Fruit fly (Drosophila melanogaster) whole organism, embryonic: ENCODE measurements around the gene Mbs.

Experiments
- Antp ChIP-seq: fragments of 200-800 bp; sonication (Bioruptor generic); optimal IDR thresholded peaks from 3 replicates; lab custom pipeline; 2016; ENCODE audit warnings: missing biosample characterization, missing genetic modification characterization
- Blimp-1 ChIP-seq: fragments of 200-800 bp; sonication (Bioruptor generic); optimal IDR thresholded peaks from 3 replicates; lab custom pipeline; 2018; ENCODE audit warnings: missing biosample characterization, missing genetic modification characterization, mild to moderate bottlenecking, moderate library complexity, missing genetic modification reagents
- C15 ChIP-seq: fragments of 200-800 bp; sonication (Bioruptor generic); IDR thresholded peaks from 3 replicates; pipeline ENCODE4 v1.3.6; 2022; ENCODE audit warnings: missing biosample characterization, missing genetic modification characterization
- CG10543 ChIP-seq: fragments of 200-800 bp; sonication (Bioruptor generic); optimal IDR thresholded peaks from 3 replicates; lab custom pipeline; 2017; ENCODE audit warnings: missing biosample characterization, mild to moderate bottlenecking, missing genetic modification characterization, moderate library complexity
- CG10565 ChIP-seq: fragments of 200-800 bp; sonication (Bioruptor generic); optimal IDR thresholded peaks from 3 replicates; lab custom pipeline; 2016; ENCODE audit warnings: missing biosample characterization, mild to moderate bottlenecking, missing genetic modification characterization
- CG12071 ChIP-seq: fragments of 200-800 bp; sonication (Bioruptor generic); optimal IDR thresholded peaks from 3 replicates; lab custom pipeline; 2018; ENCODE audit warnings: missing biosample characterization, mild to moderate bottlenecking, missing genetic modification characterization
- CG12659 ChIP-seq: fragments of 200-800 bp; sonication (Bioruptor generic); optimal IDR thresholded peaks from 3 replicates; lab custom pipeline; 2017; ENCODE audit warnings: mild to moderate bottlenecking, missing biosample characterization, missing genetic modification reagents, missing genetic modification characterization
- CG12744 ChIP-seq: fragments of 200-800 bp; sonication (Bioruptor generic); optimal IDR thresholded peaks from 2 replicates; lab custom pipeline; 2016; ENCODE audit warnings: missing biosample characterization, missing genetic modification characterization
- CG13775 ChIP-seq: fragments of 200-800 bp; sonication (Bioruptor generic); optimal IDR thresholded peaks from 3 replicates; lab custom pipeline; 2017; ENCODE audit warnings: missing biosample characterization, mild to moderate bottlenecking, missing genetic modification characterization
- CG17186 ChIP-seq: fragments of 200-800 bp; sonication (Bioruptor generic); optimal IDR thresholded peaks from 3 replicates; lab custom pipeline; 2017; ENCODE audit warnings: missing biosample characterization, missing genetic modification reagents, missing genetic modification characterization
- CG2116 ChIP-seq: fragments of 200-800 bp; sonication (Bioruptor generic); optimal IDR thresholded peaks from 3 replicates; lab custom pipeline; 2018; ENCODE audit warnings: missing biosample characterization, mild to moderate bottlenecking, missing genetic modification characterization
- CG2199 ChIP-seq: fragments of 200-800 bp; sonication (Bioruptor generic); IDR thresholded peaks from 3 replicates; pipeline ENCODE4 v1.3.6; 2022; ENCODE audit warnings: missing biosample characterization, missing genetic modification characterization
- CG3407 ChIP-seq: fragments of 200-800 bp; sonication (Bioruptor generic); optimal IDR thresholded peaks from 2 replicates; lab custom pipeline; 2018; ENCODE audit warnings: missing biosample characterization, mild to moderate bottlenecking, missing genetic modification characterization
- CG3838 ChIP-seq: fragments of 200-800 bp; sonication (Bioruptor generic); optimal IDR thresholded peaks from 3 replicates; lab custom pipeline; 2016; ENCODE audit warnings: missing biosample characterization, missing genetic modification characterization
- CG6854 ChIP-seq: fragments of 200-800 bp; sonication (Bioruptor generic); optimal IDR thresholded peaks from 3 replicates; lab custom pipeline; 2017; ENCODE audit warnings: missing biosample characterization, mild to moderate bottlenecking, missing genetic modification characterization
- CG8765 ChIP-seq: fragments of 200-800 bp; sonication (Bioruptor generic); IDR thresholded peaks from 2 replicates; pipeline ENCODE4 v1.3.6; 2022; ENCODE audit warnings: missing biosample characterization, missing genetic modification characterization
- CG9817 ChIP-seq: fragments of 200-800 bp; sonication (Bioruptor generic); optimal IDR thresholded peaks from 2 replicates; lab custom pipeline; 2018; ENCODE audit warnings: missing biosample characterization, mild to moderate bottlenecking, missing genetic modification characterization, moderate library complexity
- CG9876 ChIP-seq: fragments of 200-800 bp; sonication (Bioruptor generic); optimal IDR thresholded peaks from 2 replicates; lab custom pipeline; 2016; ENCODE audit warnings: missing biosample characterization, missing genetic modification characterization
- CoRest ChIP-seq: fragments of 200-800 bp; sonication (Bioruptor generic); optimal IDR thresholded peaks from 3 replicates; lab custom pipeline; 2018; ENCODE audit warnings: missing biosample characterization, mild to moderate bottlenecking, missing genetic modification characterization, moderate library complexity
- Dad ChIP-seq: fragments of 200-800 bp; sonication (Bioruptor generic); optimal IDR thresholded peaks from 3 replicates; lab custom pipeline; 2016; ENCODE audit warnings: missing biosample characterization, missing genetic modification characterization
- Dbx ChIP-seq: fragments of 200-800 bp; sonication (Bioruptor generic); IDR thresholded peaks from 3 replicates; pipeline ENCODE4 v1.3.6; 2022; ENCODE audit warnings: missing biosample characterization, missing genetic modification characterization
- Dip2 ChIP-seq: fragments of 200-800 bp; sonication (Bioruptor generic); IDR thresholded peaks from 2 replicates; pipeline ENCODE4 v1.3.6; 2022; ENCODE audit warnings: missing biosample characterization, missing genetic modification characterization
- Dref ChIP-seq: fragments of 200-800 bp; sonication (Bioruptor generic); IDR thresholded peaks from 2 replicates; pipeline ENCODE4 v1.3.6; 2022; ENCODE audit warnings: missing biosample characterization, missing genetic modification characterization
- Drgx ChIP-seq: fragments of 200-800 bp; sonication (Bioruptor generic); IDR thresholded peaks from 2 replicates; pipeline ENCODE4 v1.3.6; 2022; ENCODE audit warnings: missing biosample characterization, missing genetic modification characterization
- HLH54F ChIP-seq: fragments of 200-800 bp; sonication (Bioruptor generic); optimal IDR thresholded peaks from 3 replicates; lab custom pipeline; 2016; ENCODE audit warnings: missing biosample characterization, missing genetic modification characterization
- Hey ChIP-seq: fragments of 200-800 bp; sonication (Bioruptor generic); optimal IDR thresholded peaks from 3 replicates; lab custom pipeline; 2018; ENCODE audit warnings: missing biosample characterization, mild to moderate bottlenecking, missing genetic modification characterization
- Jarid2 ChIP-seq: fragments of 200-800 bp; sonication (Bioruptor generic); optimal IDR thresholded peaks from 3 replicates; lab custom pipeline; 2017; ENCODE audit warnings: mild to moderate bottlenecking, missing biosample characterization, missing genetic modification reagents, missing genetic modification characterization
- Lpt ChIP-seq: fragments of >200 bp; optimal IDR thresholded peaks from 2 replicates; lab custom pipeline; 2018; ENCODE audit warnings: missing biosample characterization, missing genetic modification characterization
- Oli ChIP-seq: fragments of 200-800 bp; sonication (Bioruptor generic); optimal IDR thresholded peaks from 2 replicates; lab custom pipeline; 2018; ENCODE audit warnings: missing biosample characterization, mild to moderate bottlenecking, missing genetic modification characterization, moderate library complexity
- Stat92E ChIP-seq, 3 experiments: fragments of >200 bp in 2 of 3; fragments of 200-800 bp in 1 of 3; sonication (Bioruptor generic) in 1 of 3; optimal IDR thresholded peaks; 2 replicates each; lab custom pipeline; 2017 to 2019; ENCODE audit warnings: missing biosample characterization in 3 of 3, missing genetic modification characterization in 3 of 3, mild to moderate bottlenecking in 1 of 3, moderate library complexity in 1 of 3
- ac ChIP-seq: fragments of 200-800 bp; sonication (Bioruptor generic); optimal IDR thresholded peaks from 3 replicates; lab custom pipeline; 2017; ENCODE audit warnings: missing biosample characterization, mild to moderate bottlenecking, missing genetic modification characterization
- ap ChIP-seq: fragments of 200-800 bp; sonication (Bioruptor generic); IDR thresholded peaks from 2 replicates; pipeline ENCODE4 v1.3.6; 2022; ENCODE audit warnings: missing biosample characterization, missing genetic modification characterization
- ase ChIP-seq: fragments of 200-800 bp; sonication (Bioruptor generic); IDR thresholded peaks from 3 replicates; pipeline ENCODE4 v1.3.6; 2022; ENCODE audit warnings: missing biosample characterization, missing genetic modification characterization
- dysf ChIP-seq: fragments of 200-800 bp; sonication (Bioruptor generic); IDR thresholded peaks from 3 replicates; pipeline ENCODE4 v1.3.6; 2022; ENCODE audit warnings: missing biosample characterization, missing genetic modification characterization
- emc ChIP-seq: fragments of 200-800 bp; sonication (Bioruptor generic); optimal IDR thresholded peaks from 2 replicates; lab custom pipeline; 2016; ENCODE audit warnings: missing biosample characterization, missing genetic modification characterization
- fru ChIP-seq: fragments of >200 bp; optimal IDR thresholded peaks from 2 replicates; lab custom pipeline; 2017
- grau ChIP-seq: fragments of 200-800 bp; optimal IDR thresholded peaks from 3 replicates; lab custom pipeline; 2019; ENCODE audit warnings: missing biosample characterization, mild to moderate bottlenecking, missing genetic modification characterization, moderate library complexity
- her ChIP-seq: fragments of 200-800 bp; sonication (Bioruptor generic); optimal IDR thresholded peaks from 2 replicates; lab custom pipeline; 2016; ENCODE audit warnings: missing biosample characterization, missing genetic modification characterization
- insv ChIP-seq, 2 experiments: fragments of 200-800 bp; sonication (Bioruptor generic); optimal IDR thresholded peaks; 3 replicates each; lab custom pipeline; 2016 to 2018; ENCODE audit warnings: missing biosample characterization in 2 of 2, missing genetic modification characterization in 2 of 2
- lola ChIP-seq, 3 experiments: fragments of >200 bp in 2 of 3; fragments of 200-800 bp in 1 of 3; sonication (Bioruptor generic) in 1 of 3; optimal IDR thresholded peaks; 2 replicates each; lab custom pipeline; 2017 to 2019; ENCODE audit warnings: missing biosample characterization in 3 of 3, missing genetic modification characterization in 3 of 3, mild to moderate bottlenecking in 1 of 3, moderate library complexity in 1 of 3
- org-1 ChIP-seq: fragments of 200-800 bp; sonication (Bioruptor generic); optimal IDR thresholded peaks from 2 replicates; lab custom pipeline; 2017; ENCODE audit warnings: missing biosample characterization, missing genetic modification characterization
- pros ChIP-seq: fragments of 200-800 bp; sonication (Bioruptor generic); optimal IDR thresholded peaks from 3 replicates; lab custom pipeline; 2019; ENCODE audit warnings: missing biosample characterization, mild to moderate bottlenecking, missing genetic modification characterization, moderate library complexity
- pzg ChIP-seq: fragments of 200-800 bp; sonication (Bioruptor generic); optimal IDR thresholded peaks from 3 replicates; lab custom pipeline; 2018; ENCODE audit warnings: missing biosample characterization, mild to moderate bottlenecking, missing genetic modification characterization, moderate library complexity
- schlank ChIP-seq: fragments of 200-800 bp; sonication (Bioruptor generic); optimal IDR thresholded peaks from 2 replicates; lab custom pipeline; 2018; ENCODE audit warnings: missing biosample characterization, mild to moderate bottlenecking, missing genetic modification characterization
- sim ChIP-seq: fragments of 200-800 bp; sonication (Bioruptor generic); IDR thresholded peaks from 2 replicates; pipeline ENCODE4 v1.3.6; 2022; ENCODE audit warnings: missing biosample characterization, missing genetic modification characterization
- sob ChIP-seq: fragments of 200-800 bp; sonication (Bioruptor generic); IDR thresholded peaks from 2 replicates; pipeline ENCODE4 v1.3.6; 2022; ENCODE audit warnings: missing biosample characterization, missing genetic modification characterization
- toy ChIP-seq: fragments of 200-800 bp; sonication (Bioruptor generic); IDR thresholded peaks from 2 replicates; pipeline ENCODE4 v1.3.6; 2022; ENCODE audit warnings: missing biosample characterization, missing genetic modification characterization
- twi ChIP-seq: fragments of 200-800 bp; optimal IDR thresholded peaks from 2 replicates; lab custom pipeline; 2019; ENCODE audit warnings: missing biosample characterization, mild to moderate bottlenecking, missing genetic modification characterization, moderate library complexity
- wek ChIP-seq: fragments of 200-800 bp; sonication (Bioruptor generic); optimal IDR thresholded peaks from 3 replicates; lab custom pipeline; 2018; ENCODE audit warnings: missing biosample characterization, mild to moderate bottlenecking, missing genetic modification characterization, moderate library complexity

The Mbs gene

DNA sequence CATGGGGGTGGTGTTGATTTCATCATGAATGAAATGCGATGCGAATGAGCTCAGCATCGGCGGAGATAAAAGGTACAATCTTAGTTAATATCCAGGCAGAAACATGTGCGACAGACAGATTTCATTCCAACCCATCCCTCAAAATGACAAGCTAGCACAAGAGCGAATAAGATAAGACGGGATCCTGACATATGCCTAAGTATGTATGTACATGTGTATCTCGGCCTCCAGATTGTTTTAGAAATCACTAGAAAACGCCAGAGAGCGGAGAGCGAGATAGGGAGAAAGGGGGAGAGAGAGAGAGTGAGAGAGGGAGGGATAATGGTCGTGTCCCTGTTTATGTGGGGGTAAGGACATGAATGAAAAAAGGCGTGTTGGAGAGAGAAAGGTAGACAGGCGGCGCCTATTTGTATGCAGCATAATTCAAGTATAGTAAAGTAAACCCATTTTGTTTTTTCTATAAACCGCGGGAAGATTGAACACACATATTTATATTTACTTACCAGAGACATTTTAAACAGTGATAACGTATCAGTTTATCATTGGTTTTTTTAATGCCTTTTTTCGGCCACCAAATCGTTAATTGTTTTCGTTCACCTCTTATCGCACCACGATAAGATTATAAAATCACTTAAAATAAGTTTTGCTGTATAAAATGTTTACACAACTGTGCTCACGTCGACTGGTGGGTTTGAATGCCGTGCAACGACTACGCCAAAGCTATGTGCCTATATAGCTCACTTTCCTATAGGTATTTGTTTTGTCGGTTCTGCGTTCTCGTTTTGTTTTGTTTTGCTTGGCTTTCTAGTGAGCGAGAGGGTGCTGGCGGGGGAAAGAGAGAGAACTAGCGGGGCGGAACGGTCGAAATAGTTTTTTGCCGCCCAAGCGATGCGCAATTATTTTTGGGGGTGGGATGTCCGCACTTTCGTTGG is 1.5 kb upstream of the Mbs start (continued):
- TF ChIP-seq pzg (no peak), dysf (GFP tag; lab: Robert Waterston, UW) (no peak), CG3407 (GFP tag; lab: Kevin White, UChicago) (no peak), CG3838 (no peak), CG8765 (GFP tag; lab: Robert Waterston, UW) (no peak), Antp (GFP tag; lab: Kevin White, UChicago) (no peak), CG9876 (GFP tag; lab: Kevin White, UChicago) (no peak), fru (lab: Kevin White, UChicago) (no peak), ap (no peak), Jarid2 (GFP tag; lab: Kevin White, UChicago) (peak; percentile 62), Oli (no peak), her (GFP tag; lab: Kevin White, UChicago) (no peak), CG12659 (GFP tag; lab: Kevin White, UChicago) (peak; percentile 40), insv (GFP tag; optimal IDR thresholded peaks at IDR 0.05; lab: Kevin White, UChicago) (no peak), lola (GFP tag; optimal IDR thresholded peaks at IDR 0.05; lab: Kevin White, UChicago) (peak in 1 of 3 experiments; percentile 12), CG12071 (peak; percentile 66), Dip2 (no peak), wek (peak; percentile 43), sob (peak; percentile 46; the same call in 1 of the 2 replicates), CG2116 (no peak), CG2199 (peak; percentile 64; the same call in 2 of the 3 replicates), CG17186 (GFP tag; lab: Kevin White, UChicago) (no peak), Drgx (peak; percentile 53), Dad (GFP tag; lab: Kevin White, UChicago) (no peak), CG6854 (peak; percentile 36), twi (tag; lab: Kevin White, UChicago) (peak; percentile 88), sim (0 out of 2 replicates have a peak, but pooled peaks have one; percentile 4), CG10565 (GFP tag; lab: Kevin White, UChicago) (no peak), Dbx (GFP tag; lab: Robert Waterston, UW) (peak; percentile 75), Blimp-1 (GFP tag; lab: Kevin White, UChicago) (no peak), HLH54F (GFP tag; lab: Kevin White, UChicago) (no peak), schlank (tag; lab: Kevin White, UChicago) (peak; percentile 61), Stat92E (GFP tag; optimal IDR thresholded peaks at IDR 0.05; lab: Kevin White, UChicago) (no peak), Lpt (GFP tag; lab: Kevin White, UChicago) (no peak), Hey (tag; lab: Kevin White, UChicago) (no peak), CG10543 (GFP tag; lab: Kevin White, UChicago) (peak; percentile 87), pros (GFP tag; lab: Kevin White, UChicago) (peak; percentile 37), toy (GFP tag; lab: Robert Waterston, UW) (no peak), CG9817 (tag; lab: Kevin White, UChicago) (no peak), C15 (GFP tag; lab: Robert Waterston, UW) (no peak), Dref (GFP tag; lab: Robert Waterston, UW) (no peak), CG12744 (GFP tag; lab: Kevin White, UChicago) (no peak), CoRest (tag; lab: Kevin White, UChicago) (peak; percentile 9), grau (tag; lab: Kevin White, UChicago) (peak; percentile 9), emc (GFP tag; lab: Kevin White, UChicago) (no peak), ac (GFP tag; lab: Kevin White, UChicago) (no peak), ase (GFP tag; lab: Robert Waterston, UW) (no peak), CG13775 (GFP tag; lab: Kevin White, UChicago) (no peak), org-1 (GFP tag; lab: Kevin White, UChicago) (peak; percentile 17)
